Fruit fly (Drosophila melanogaster) whole organism, embryonic: Measurements from ENCODE around the gene CG9372.

Experiments used
- CG10654 ChIP-seq: fragments of 200-800 bp; sonication (Bioruptor generic); optimal IDR thresholded peaks from 2 replicates; lab custom pipeline; 2016; ENCODE audit warnings: missing biosample characterization, missing genetic modification characterization
- CG10979 ChIP-seq: fragments of 200-800 bp; sonication (Bioruptor generic); optimal IDR thresholded peaks from 2 replicates; lab custom pipeline; 2018; ENCODE audit warnings: missing biosample characterization, mild to moderate bottlenecking, missing genetic modification characterization, moderate library complexity
- CG11398 ChIP-seq: fragments of 200-800 bp; sonication (Bioruptor generic); optimal IDR thresholded peaks from 2 replicates; lab custom pipeline; 2016; ENCODE audit warnings: missing biosample characterization, missing genetic modification characterization
- CG11504 ChIP-seq: fragments of 200-800 bp; sonication (Bioruptor generic); optimal IDR thresholded peaks from 3 replicates; lab custom pipeline; 2019; ENCODE audit warnings: missing biosample characterization, mild to moderate bottlenecking, missing genetic modification characterization, moderate library complexity
- CG12071 ChIP-seq: fragments of 200-800 bp; sonication (Bioruptor generic); optimal IDR thresholded peaks from 3 replicates; lab custom pipeline; 2018; ENCODE audit warnings: missing biosample characterization, mild to moderate bottlenecking, missing genetic modification characterization
- CG12104 ChIP-seq: fragments of 200-800 bp; sonication (Bioruptor generic); optimal IDR thresholded peaks from 3 replicates; lab custom pipeline; 2016; ENCODE audit warnings: missing biosample characterization, missing genetic modification characterization
- CG12391 ChIP-seq: fragments of 200-800 bp; sonication (Bioruptor generic); optimal IDR thresholded peaks from 3 replicates; lab custom pipeline; 2018; ENCODE audit warnings: missing biosample characterization, mild to moderate bottlenecking, missing genetic modification characterization, moderate library complexity
- CG13123 ChIP-seq: fragments of 200-800 bp; sonication (Bioruptor generic); optimal IDR thresholded peaks from 2 replicates; lab custom pipeline; 2016; ENCODE audit warnings: missing biosample characterization, missing genetic modification characterization
- CG13296 ChIP-seq: fragments of 200-800 bp; sonication (Bioruptor generic); optimal IDR thresholded peaks from 3 replicates; lab custom pipeline; 2018; ENCODE audit warnings: missing biosample characterization, mild to moderate bottlenecking, missing genetic modification characterization
- CG13624 ChIP-seq: fragments of 200-800 bp; sonication (Bioruptor generic); optimal IDR thresholded peaks from 2 replicates; lab custom pipeline; 2016; ENCODE audit warnings: missing biosample characterization, missing genetic modification characterization
- CG13775 ChIP-seq: fragments of 200-800 bp; sonication (Bioruptor generic); optimal IDR thresholded peaks from 3 replicates; lab custom pipeline; 2017; ENCODE audit warnings: missing biosample characterization, mild to moderate bottlenecking, missing genetic modification characterization
- CG14965 ChIP-seq: fragments of 200-800 bp; sonication (Bioruptor generic); optimal IDR thresholded peaks from 2 replicates; lab custom pipeline; 2016; ENCODE audit warnings: missing biosample characterization, missing genetic modification characterization, borderline replicate concordance
- CG1529 ChIP-seq: fragments of 200-800 bp; sonication (Bioruptor generic); optimal IDR thresholded peaks from 3 replicates; lab custom pipeline; 2018; ENCODE audit warnings: missing biosample characterization, missing genetic modification characterization
- CG1602 ChIP-seq: fragments of 200-800 bp; sonication (Bioruptor generic); optimal IDR thresholded peaks from 3 replicates; lab custom pipeline; 2016; ENCODE audit warnings: missing biosample characterization, missing genetic modification characterization
- CG16815 ChIP-seq: fragments of 200-800 bp; sonication (Bioruptor generic); optimal IDR thresholded peaks from 3 replicates; lab custom pipeline; 2017; ENCODE audit warnings: missing biosample characterization, mild to moderate bottlenecking, missing genetic modification characterization
- CG16863 ChIP-seq: fragments of 200-800 bp; sonication (Bioruptor generic); optimal IDR thresholded peaks from 3 replicates; lab custom pipeline; 2016; ENCODE audit warnings: missing biosample characterization, missing genetic modification characterization
- CG17568 ChIP-seq: fragments of 200-800 bp; sonication (Bioruptor generic); optimal IDR thresholded peaks from 2 replicates; lab custom pipeline; 2018; ENCODE audit warnings: missing biosample characterization, mild to moderate bottlenecking, missing genetic modification characterization, moderate library complexity
- CG2116 ChIP-seq: fragments of 200-800 bp; sonication (Bioruptor generic); optimal IDR thresholded peaks from 3 replicates; lab custom pipeline; 2018; ENCODE audit warnings: missing biosample characterization, mild to moderate bottlenecking, missing genetic modification characterization
- CG2889 ChIP-seq: fragments of 200-800 bp; sonication (Bioruptor generic); IDR thresholded peaks from 3 replicates; pipeline ENCODE4 v1.3.6; 2022; ENCODE audit warnings: missing biosample characterization, missing genetic modification characterization
- CG3847 ChIP-seq: fragments of 200-800 bp; sonication (Bioruptor generic); IDR thresholded peaks from 2 replicates; pipeline ENCODE4 v1.3.6; 2022; ENCODE audit warnings: missing biosample characterization, missing genetic modification characterization
- CG6791 ChIP-seq: fragments of 200-800 bp; sonication (Bioruptor generic); IDR thresholded peaks from 3 replicates; pipeline ENCODE4 v1.3.6; 2022; ENCODE audit warnings: missing biosample characterization, missing genetic modification characterization; ENCODE audit not compliant: partially characterized antibody
- CG6813 ChIP-seq: fragments of 200-800 bp; sonication (Bioruptor generic); optimal IDR thresholded peaks from 2 replicates; lab custom pipeline; 2017; ENCODE audit warnings: missing biosample characterization, missing genetic modification characterization, mild to moderate bottlenecking, moderate library complexity, missing genetic modification reagents
- CG7839 ChIP-seq: fragments of 200-800 bp; sonication (Bioruptor generic); optimal IDR thresholded peaks from 3 replicates; lab custom pipeline; 2018; ENCODE audit warnings: missing biosample characterization, mild to moderate bottlenecking, missing genetic modification characterization, moderate library complexity
- CG8924 ChIP-seq: fragments of 200-800 bp; optimal IDR thresholded peaks from 3 replicates; lab custom pipeline; 2019; ENCODE audit warnings: missing biosample characterization, mild to moderate bottlenecking, missing genetic modification characterization, moderate library complexity
- CTCF ChIP-seq: fragments of 200-800 bp; sonication (Bioruptor generic); optimal IDR thresholded peaks from 2 replicates; lab custom pipeline; 2017; ENCODE audit warnings: missing biosample characterization, mild to moderate bottlenecking, missing genetic modification characterization, moderate library complexity
- E2f2 ChIP-seq: fragments of 200-800 bp; sonication (Bioruptor generic); IDR thresholded peaks from 2 replicates; pipeline ENCODE4 v1.3.6; 2022; ENCODE audit warnings: missing biosample characterization, missing genetic modification characterization
- Eip74EF ChIP-seq, 2 experiments: fragments of 200-800 bp in 1 of 2; fragments of >200 bp in 1 of 2; sonication (Bioruptor generic) in 1 of 2; optimal IDR thresholded peaks; 2 replicates each; lab custom pipeline; 2017 to 2019; ENCODE audit warnings: missing biosample characterization in 2 of 2, missing genetic modification characterization in 2 of 2, mild to moderate bottlenecking in 1 of 2, moderate library complexity in 1 of 2
- H15 ChIP-seq: fragments of 200-800 bp; sonication (Bioruptor generic); IDR thresholded peaks from 3 replicates; pipeline ENCODE4 v1.3.6; 2022; ENCODE audit warnings: missing biosample characterization, missing genetic modification characterization
- Hr39 ChIP-seq: fragments of >200 bp; optimal IDR thresholded peaks from 2 replicates; lab custom pipeline; 2017
- MTF-1 ChIP-seq: fragments of 200-800 bp; sonication (Bioruptor generic); optimal IDR thresholded peaks from 2 replicates; lab custom pipeline; 2018; ENCODE audit warnings: missing biosample characterization, mild to moderate bottlenecking, missing genetic modification characterization, borderline replicate concordance
- Mad ChIP-seq: fragments of 200-800 bp; sonication (Bioruptor generic); optimal IDR thresholded peaks from 2 replicates; lab custom pipeline; 2016; ENCODE audit warnings: missing biosample characterization, missing genetic modification characterization
- NC2β ChIP-seq: fragments of 200-800 bp; sonication (Bioruptor generic); optimal IDR thresholded peaks from 2 replicates; lab custom pipeline; 2016; ENCODE audit warnings: missing biosample characterization, missing genetic modification characterization
- NK7.1 ChIP-seq: fragments of 200-800 bp; sonication (Bioruptor generic); optimal IDR thresholded peaks from 3 replicates; lab custom pipeline; 2016; ENCODE audit warnings: missing biosample characterization, missing genetic modification characterization
- Oli ChIP-seq: fragments of 200-800 bp; sonication (Bioruptor generic); optimal IDR thresholded peaks from 2 replicates; lab custom pipeline; 2018; ENCODE audit warnings: missing biosample characterization, mild to moderate bottlenecking, missing genetic modification characterization, moderate library complexity
- Poxn ChIP-seq: fragments of 200-800 bp; sonication (Bioruptor generic); IDR thresholded peaks from 2 replicates; pipeline ENCODE4 v1.3.6; 2022; ENCODE audit warnings: missing biosample characterization, missing genetic modification characterization
- Xrp1 ChIP-seq: fragments of 200-800 bp; sonication (Bioruptor generic); IDR thresholded peaks from 2 replicates; pipeline ENCODE4 v1.3.6; 2022; ENCODE audit warnings: missing biosample characterization, missing genetic modification characterization
- br ChIP-seq: fragments of >200 bp; optimal IDR thresholded peaks from 2 replicates; lab custom pipeline; 2017
- dpn ChIP-seq, 2 experiments: fragments of 200-800 bp; sonication (Bioruptor generic); optimal IDR thresholded peaks; 3 replicates each; lab custom pipeline; 2016; ENCODE audit warnings: missing biosample characterization in 2 of 2, missing genetic modification characterization in 2 of 2
- ewg ChIP-seq: fragments of 200-800 bp; sonication (Bioruptor generic); optimal IDR thresholded peaks from 3 replicates; lab custom pipeline; 2017; ENCODE audit warnings: mild to moderate bottlenecking, missing biosample characterization, missing genetic modification reagents, missing genetic modification characterization
- fd102C ChIP-seq: fragments of 200-800 bp; sonication (Bioruptor generic); optimal IDR thresholded peaks from 2 replicates; lab custom pipeline; 2018; ENCODE audit warnings: missing biosample characterization, mild to moderate bottlenecking, missing genetic modification characterization, moderate library complexity
- kni ChIP-seq: fragments of 200-800 bp; sonication (Bioruptor generic); optimal IDR thresholded peaks from 3 replicates; lab custom pipeline; 2017; ENCODE audit warnings: mild to moderate bottlenecking, missing biosample characterization, missing genetic modification reagents, missing genetic modification characterization
- lmd ChIP-seq: fragments of 200-800 bp; sonication (Bioruptor generic); IDR thresholded peaks from 2 replicates; pipeline ENCODE4 v1.3.6; 2022; ENCODE audit warnings: missing biosample characterization, missing genetic modification characterization
- mam ChIP-seq: fragments of 200-800 bp; sonication (Bioruptor generic); optimal IDR thresholded peaks from 3 replicates; lab custom pipeline; 2016; ENCODE audit warnings: missing biosample characterization, missing genetic modification characterization
- schlank ChIP-seq: fragments of 200-800 bp; sonication (Bioruptor generic); optimal IDR thresholded peaks from 2 replicates; lab custom pipeline; 2018; ENCODE audit warnings: missing biosample characterization, mild to moderate bottlenecking, missing genetic modification characterization
- slbo ChIP-seq: fragments of 200-800 bp; sonication (Bioruptor generic); IDR thresholded peaks from 2 replicates; pipeline ENCODE4 v1.3.6; 2022; ENCODE audit warnings: missing biosample characterization, missing genetic modification characterization
- slou ChIP-seq: fragments of 200-800 bp; sonication (Bioruptor generic); optimal IDR thresholded peaks from 3 replicates; lab custom pipeline; 2016; ENCODE audit warnings: missing biosample characterization, missing genetic modification characterization
- sob ChIP-seq: fragments of 200-800 bp; sonication (Bioruptor generic); IDR thresholded peaks from 2 replicates; pipeline ENCODE4 v1.3.6; 2022; ENCODE audit warnings: missing biosample characterization, missing genetic modification characterization
- tna ChIP-seq: fragments of 200-800 bp; sonication (Bioruptor generic); IDR thresholded peaks from 2 replicates; pipeline ENCODE4 v1.3.6; 2022; ENCODE audit warnings: missing biosample characterization, missing genetic modification characterization; ENCODE audit not compliant: partially characterized antibody
- ttk ChIP-seq: fragments of 200-800 bp; sonication (Bioruptor generic); IDR thresholded peaks from 2 replicates; pipeline ENCODE4 v2.1.2; 2022; ENCODE audit warnings: missing biosample characterization, missing genetic modification characterization
- usp ChIP-seq: fragments of >200 bp; optimal IDR thresholded peaks from 2 replicates; lab custom pipeline; 2017; ENCODE audit warnings: missing biosample characterization, missing genetic modification characterization
- wdn ChIP-seq: fragments of 200-800 bp; sonication (Bioruptor generic); IDR thresholded peaks from 2 replicates; pipeline ENCODE4 v1.3.6; 2022; ENCODE audit warnings: missing biosample characterization, missing genetic modification characterization

Gene CG9372

DNA sequence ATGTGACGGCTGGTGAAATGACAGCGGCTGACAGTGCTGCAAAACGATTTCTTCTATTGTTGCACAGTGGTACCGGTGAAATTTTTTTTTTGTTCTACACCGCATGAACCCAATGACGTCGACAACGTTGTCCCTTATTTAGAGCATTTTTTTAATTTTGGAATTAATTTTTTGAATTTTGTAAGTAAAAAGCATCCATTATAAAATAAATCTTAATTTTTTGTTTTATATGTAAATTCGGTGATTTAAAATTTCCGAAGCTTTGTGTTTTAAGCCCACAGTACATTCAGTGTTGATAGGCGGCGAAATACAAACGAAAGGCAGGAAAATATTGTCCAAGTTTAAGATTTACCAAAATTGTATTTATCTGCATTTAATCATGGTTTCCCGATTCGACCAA lies 6.2 kb downstream of the CG9372 start, which contains the start of the genes Lon and PIG-F (continued):
- TF ChIP-seq NK7.1 (peak; percentile 93), CG14965 (GFP tag; lab: Kevin White, UChicago) (peak; percentile 70), Xrp1 (GFP tag; lab: Robert Waterston, UW) (peak; percentile 99), usp (GFP tag; lab: Kevin White, UChicago) (no peak), NC2β (GFP tag; lab: Kevin White, UChicago) (peak; percentile 97), CG12104 (peak; percentile 99), CG2116 (GFP tag; lab: Kevin White, UChicago) (peak; percentile 92), CG13123 (peak; percentile 98), CG1602 (peak; percentile 99), CG12391 (tag; lab: Kevin White, UChicago) (peak; percentile 99), CG13296 (peak; percentile 99), Hr39 (no peak), kni (peak; percentile 97), dpn (GFP tag; optimal IDR thresholded peaks at IDR 0.05; lab: Kevin White, UChicago) (peak; percentile 99), CG6813 (GFP tag; lab: Kevin White, UChicago) (peak; percentile 99), fd102C (GFP tag; lab: Kevin White, UChicago) (peak; percentile 94), ttk (GFP tag; lab: Robert Waterston, UW) (peak; percentile 98), Poxn (GFP tag; lab: Robert Waterston, UW) (peak; percentile 97), CG7839 (tag; lab: Kevin White, UChicago) (peak; percentile 100), tna (GFP tag; lab: Robert Waterston, UW) (no peak; the same call in 1 of the 2 replicates), CG17568 (GFP tag; lab: Kevin White, UChicago) (peak; percentile 98), CG16815 (GFP tag; lab: Kevin White, UChicago) (peak; percentile 99), Oli (tag; lab: Kevin White, UChicago) (peak; percentile 100), mam (peak; percentile 99), CG13624 (GFP tag; lab: Kevin White, UChicago) (peak; percentile 98), H15 (GFP tag; lab: Robert Waterston, UW) (peak; percentile 98), ewg (GFP tag; lab: Kevin White, UChicago) (peak; percentile 98), CG3847 (GFP tag; lab: Robert Waterston, UW) (peak; percentile 99), lmd (GFP tag; lab: Robert Waterston, UW) (peak; percentile 99), CG11398 (peak; percentile 94), CG8924 (tag; lab: Kevin White, UChicago) (peak; percentile 99), slou (GFP tag; lab: Kevin White, UChicago) (peak; percentile 99), CG10654 (GFP tag; lab: Kevin White, UChicago) (peak; percentile 99), CG11504 (peak; percentile 98), CG2889 (GFP tag; lab: Robert Waterston, UW) (peak; percentile 97), Mad (peak; percentile 99), CG1529 (GFP tag; lab: Kevin White, UChicago) (peak; percentile 99), CG6791 (peak; percentile 44; the same call in 1 of the 3 replicates), MTF-1 (GFP tag; lab: Kevin White, UChicago) (peak; percentile 96), br (lab: Kevin White, UChicago) (no peak), sob (GFP tag; lab: Robert Waterston, UW) (peak; percentile 99), CG16863 (GFP tag; lab: Kevin White, UChicago) (peak; percentile 98), slbo (GFP tag; lab: Robert Waterston, UW) (peak; percentile 99), CTCF (peak; percentile 77), wdn (GFP tag; lab: Robert Waterston, UW) (peak; percentile 97), E2f2 (GFP tag; lab: Robert Waterston, UW) (peak; percentile 88), CG10979 (tag; lab: Kevin White, UChicago) (peak; percentile 99), schlank (peak; percentile 93), CG12071 (peak; percentile 93), CG13775 (GFP tag; lab: Kevin White, UChicago) (peak; percentile 100), Eip74EF (GFP tag; optimal IDR thresholded peaks at IDR 0.05; lab: Kevin White, UChicago) (peak in 1 of 2 experiments; percentile 97)
